Worm (Caenorhabditis elegans) whole organism, young adult: ENCODE data around the gene C52E4.7.
A peak's percentile ranks its signal among the peaks of the same experiment; 100 is the strongest.

ENCODE experiments used
- C17E4.6 ChIP-seq: fragments of 200-800 bp; sonication (Bioruptor generic); IDR thresholded peaks from 2 replicates; pipeline ENCODE4 v1.3.6; 2022; ENCODE audit warnings: missing genetic modification reagents, missing genetic modification characterization, missing compliant biosample characterization
- D2030.7 ChIP-seq: fragments of 200-800 bp; sonication (Bioruptor generic); IDR thresholded peaks from 2 replicates; pipeline ENCODE4 v1.3.6; 2022; ENCODE audit warnings: missing genetic modification reagents, missing genetic modification characterization, missing compliant biosample characterization
- F10E7.11 ChIP-seq: sonication (generic microtip); optimal IDR thresholded peaks from 2 replicates; lab custom pipeline; 2017; ENCODE audit warnings: mild to moderate bottlenecking, missing genetic modification characterization, moderate library complexity, missing compliant biosample characterization
- F33H1.4 ChIP-seq: fragments of 200-800 bp; sonication (Bioruptor generic); IDR thresholded peaks from 2 replicates; pipeline ENCODE4 v1.3.6; 2022; ENCODE audit warnings: missing genetic modification reagents, missing genetic modification characterization, missing compliant biosample characterization
- F49E8.2 ChIP-seq: sonication (generic microtip); optimal IDR thresholded peaks from 3 replicates; lab custom pipeline; 2017; ENCODE audit warnings: missing genetic modification characterization, mild to moderate bottlenecking, missing compliant biosample characterization, antibody characterized with exemption, moderate library complexity; ENCODE audit not compliant: insufficient read depth
- F57C9.4 ChIP-seq: sonication (generic microtip); optimal IDR thresholded peaks from 2 replicates; lab custom pipeline; 2017; ENCODE audit warnings: mild to moderate bottlenecking, missing genetic modification characterization, missing compliant biosample characterization
- Y56A3A.18 ChIP-seq: fragments of 200-800 bp; sonication (Bioruptor generic); IDR thresholded peaks from 2 replicates; pipeline ENCODE4 v1.3.6; 2022; ENCODE audit warnings: missing genetic modification reagents, missing genetic modification characterization, missing compliant biosample characterization
- Y67H2A.10 ChIP-seq: fragments of 200-800 bp; sonication (Bioruptor generic); conservative IDR thresholded peaks from 2 replicates; pipeline ENCODE4 v1.3.6; 2022; ENCODE audit warnings: missing genetic modification reagents, missing genetic modification characterization, missing compliant biosample characterization
- Y79H2A.3 ChIP-seq: fragments of 200-800 bp; sonication (Bioruptor generic); conservative IDR thresholded peaks from 2 replicates; pipeline ENCODE4 v1.3.6; 2022; ENCODE audit warnings: missing genetic modification reagents, missing genetic modification characterization, missing compliant biosample characterization
- aptf-2 ChIP-seq: fragments of 200-800 bp; sonication (Bioruptor generic); conservative IDR thresholded peaks from 2 replicates; pipeline ENCODE4 v1.3.6; 2022; ENCODE audit warnings: missing genetic modification reagents, missing genetic modification characterization, missing compliant biosample characterization
- attf-5 ChIP-seq: fragments of 200-800 bp; sonication (Bioruptor generic); optimal IDR thresholded peaks from 2 replicates; lab custom pipeline; 2018; ENCODE audit warnings: mild to moderate bottlenecking, missing genetic modification characterization, missing compliant biosample characterization
- ccch-3 ChIP-seq: fragments of 200-800 bp; sonication (Bioruptor generic); optimal IDR thresholded peaks from 2 replicates; lab custom pipeline; 2018; ENCODE audit warnings: mild to moderate bottlenecking, missing genetic modification characterization, missing compliant biosample characterization
- ceh-100 ChIP-seq: fragments of 200-800 bp; sonication (Bioruptor generic); IDR thresholded peaks from 2 replicates; pipeline ENCODE4 v1.3.6; 2022; ENCODE audit warnings: missing genetic modification reagents, missing genetic modification characterization, missing compliant biosample characterization
- ceh-27 ChIP-seq: fragments of 200-800 bp; sonication (Bioruptor generic); optimal IDR thresholded peaks from 2 replicates; lab custom pipeline; 2018; ENCODE audit warnings: mild to moderate bottlenecking, missing genetic modification characterization, moderate library complexity, missing compliant biosample characterization
- chd-7 ChIP-seq: sonication (generic microtip); optimal IDR thresholded peaks from 2 replicates; lab custom pipeline; 2016; ENCODE audit warnings: mild to moderate bottlenecking, missing genetic modification characterization, moderate library complexity, missing compliant biosample characterization
- dox-1 ChIP-seq: fragments of 200-800 bp; sonication (Bioruptor generic); IDR thresholded peaks from 2 replicates; pipeline ENCODE4 v1.3.6; 2022; ENCODE audit warnings: missing genetic modification reagents, missing genetic modification characterization, missing compliant biosample characterization
- dpff-1 ChIP-seq: sonication (generic microtip); optimal IDR thresholded peaks from 2 replicates; lab custom pipeline; 2017; ENCODE audit warnings: mild to moderate bottlenecking, missing genetic modification characterization, missing compliant biosample characterization
- dpl-1 ChIP-seq: fragments of 150-350 bp; optimal IDR thresholded peaks from 2 replicates; lab custom pipeline; 2014; ENCODE audit warnings: missing biosample characterization, missing genetic modification reagents, missing genetic modification characterization
- efl-1 ChIP-seq: fragments of 150-350 bp; optimal IDR thresholded peaks from 2 replicates; lab custom pipeline; 2014; ENCODE audit warnings: missing biosample characterization, missing genetic modification reagents, missing genetic modification characterization
- egrh-3 ChIP-seq: fragments of 200-800 bp; sonication (Bioruptor generic); IDR thresholded peaks from 2 replicates; pipeline ENCODE4 v1.3.6; 2022; ENCODE audit warnings: missing genetic modification reagents, missing genetic modification characterization, missing compliant biosample characterization
- gei-17 ChIP-seq: fragments of 200-800 bp; sonication (Bioruptor generic); optimal IDR thresholded peaks from 2 replicates; lab custom pipeline; 2018; ENCODE audit warnings: mild to moderate bottlenecking, missing genetic modification characterization, missing compliant biosample characterization
- hmg-1.2 ChIP-seq: fragments of 200-800 bp; sonication (Bioruptor generic); IDR thresholded peaks from 2 replicates; pipeline ENCODE4 v1.3.6; 2022; ENCODE audit warnings: missing genetic modification reagents, missing genetic modification characterization, missing compliant biosample characterization
- hsf-1 ChIP-seq: fragments of 200-800 bp; sonication (Bioruptor generic); IDR thresholded peaks from 2 replicates; pipeline ENCODE4 v1.3.6; 2022; ENCODE audit warnings: missing genetic modification reagents, missing genetic modification characterization, missing compliant biosample characterization
- let-526 ChIP-seq: fragments of 200-800 bp; sonication (Bioruptor generic); IDR thresholded peaks from 2 replicates; pipeline ENCODE4 v1.3.6; 2022; ENCODE audit warnings: missing genetic modification reagents, missing genetic modification characterization, missing compliant biosample characterization
- let-607 ChIP-seq, 2 experiments: fragments of 200-800 bp in 1 of 2; sonication (Bioruptor generic) in 1 of 2; sonication (generic microtip) in 1 of 2; optimal IDR thresholded peaks; 2 replicates each; lab custom pipeline; 2016 to 2018; ENCODE audit warnings: mild to moderate bottlenecking in 2 of 2, missing compliant biosample characterization in 2 of 2, missing genetic modification characterization in 2 of 2, moderate library complexity in 2 of 2, missing genotype in 1 of 2
- lin-35 ChIP-seq, 3 experiments: fragments of 150-350 bp in 2 of 3; sonication (generic microtip) in 1 of 3; optimal IDR thresholded peaks; 2 replicates each; lab custom pipeline; 2014 to 2018; ENCODE audit warnings: missing biosample characterization in 3 of 3, missing genetic modification characterization in 3 of 3, missing genetic modification reagents in 3 of 3
- lin-54 ChIP-seq: fragments of 200-800 bp; sonication (Bioruptor generic); optimal IDR thresholded peaks from 2 replicates; lab custom pipeline; 2018; ENCODE audit warnings: mild to moderate bottlenecking, missing genetic modification characterization, missing compliant biosample characterization
- lir-1 ChIP-seq: fragments of 200-800 bp; sonication (Bioruptor generic); conservative IDR thresholded peaks from 2 replicates; pipeline ENCODE4 v1.3.6; 2022; ENCODE audit warnings: missing genetic modification reagents, missing genetic modification characterization, missing compliant biosample characterization
- lsl-1 ChIP-seq: fragments of 200-800 bp; sonication (Bioruptor generic); optimal IDR thresholded peaks from 2 replicates; lab custom pipeline; 2018; ENCODE audit warnings: mild to moderate bottlenecking, missing genetic modification characterization, moderate library complexity, missing compliant biosample characterization
- madf-3 ChIP-seq: fragments of 200-800 bp; sonication (Bioruptor generic); IDR thresholded peaks from 2 replicates; pipeline ENCODE4 v1.3.6; 2022; ENCODE audit warnings: missing genetic modification reagents, missing genetic modification characterization, missing compliant biosample characterization
- madf-6 ChIP-seq: fragments of 200-800 bp; sonication (Bioruptor generic); IDR thresholded peaks from 2 replicates; pipeline ENCODE4 v1.3.6; 2022; ENCODE audit warnings: missing genetic modification reagents, missing genetic modification characterization, missing compliant biosample characterization
- nfya-1 ChIP-seq: sonication (generic microtip); optimal IDR thresholded peaks from 2 replicates; lab custom pipeline; 2017; ENCODE audit warnings: antibody characterized with exemption, missing compliant biosample characterization, missing genetic modification characterization, borderline replicate concordance; ENCODE audit not compliant: insufficient read depth
- nhr-80 ChIP-seq: sonication (generic microtip); optimal IDR thresholded peaks from 2 replicates; lab custom pipeline; 2016; ENCODE audit warnings: missing genetic modification characterization, missing compliant biosample characterization
- nhr-90 ChIP-seq: sonication (generic microtip); optimal IDR thresholded peaks from 2 replicates; lab custom pipeline; 2016; ENCODE audit warnings: missing genotype, mild to moderate bottlenecking, missing genetic modification characterization, missing compliant biosample characterization
- pha-4 ChIP-seq: fragments of 150-350 bp; sonication (generic microtip); optimal IDR thresholded peaks from 2 replicates; lab custom pipeline; 2014; ENCODE audit warnings: missing biosample characterization, missing genetic modification reagents, missing genetic modification characterization
- rcor-1 ChIP-seq: fragments of 200-800 bp; sonication (Bioruptor generic); IDR thresholded peaks from 2 replicates; pipeline ENCODE4 v1.3.6; 2022; ENCODE audit warnings: missing genetic modification reagents, missing genetic modification characterization, missing compliant biosample characterization
- rec-8 ChIP-seq, 2 experiments: sonication (generic microtip); optimal IDR thresholded peaks; 2 replicates each; lab custom pipeline; 2016; ENCODE audit warnings: mild to moderate bottlenecking in 2 of 2, missing genetic modification characterization in 2 of 2, missing genetic modification reagents in 2 of 2, missing genotype in 2 of 2, missing biosample characterization in 1 of 2, missing compliant biosample characterization in 1 of 2, moderate library complexity in 1 of 2
- sdz-38 ChIP-seq: sonication (generic microtip); optimal IDR thresholded peaks from 2 replicates; lab custom pipeline; 2016; ENCODE audit warnings: missing genotype, missing genetic modification characterization, missing compliant biosample characterization
- snpc-4 ChIP-seq, 5 experiments: fragments of 150-350 bp in 1 of 5; sonication (generic microtip) in 4 of 5; optimal IDR thresholded peaks; 2 replicates each; lab custom pipeline; 2014 to 2018; ENCODE audit warnings: missing genetic modification characterization in 5 of 5, missing biosample characterization in 3 of 5, antibody characterized with exemption in 2 of 5, mild to moderate bottlenecking in 2 of 5, missing compliant biosample characterization in 2 of 5, missing genotype in 2 of 5, moderate library complexity in 2 of 5, missing genetic modification reagents in 1 of 5
- tbp1 ChIP-seq: fragments of 200-800 bp; sonication (Bioruptor generic); optimal IDR thresholded peaks from 2 replicates; lab custom pipeline; 2018; ENCODE audit warnings: mild to moderate bottlenecking, missing genetic modification characterization, missing compliant biosample characterization
- unc-62 ChIP-seq: fragments of 150-350 bp; optimal IDR thresholded peaks from 2 replicates; lab custom pipeline; 2014; ENCODE audit warnings: missing biosample characterization, missing genetic modification reagents, missing genetic modification characterization
- xnd-1 ChIP-seq: sonication (generic microtip); optimal IDR thresholded peaks from 2 replicates; lab custom pipeline; 2016; ENCODE audit warnings: missing genotype, missing genetic modification reagents, missing genetic modification characterization, missing compliant biosample characterization
- zfh-2 ChIP-seq: fragments of 200-800 bp; sonication (Bioruptor generic); conservative IDR thresholded peaks from 2 replicates; pipeline ENCODE4 v1.3.6; 2022; ENCODE audit warnings: missing genetic modification reagents, missing genetic modification characterization, missing compliant biosample characterization
- ztf-28 ChIP-seq: fragments of 200-800 bp; sonication (Bioruptor generic); IDR thresholded peaks from 2 replicates; pipeline ENCODE4 v1.3.6; 2022; ENCODE audit warnings: missing genetic modification reagents, missing genetic modification characterization, missing compliant biosample characterization

C52E4.7 gene

DNA sequence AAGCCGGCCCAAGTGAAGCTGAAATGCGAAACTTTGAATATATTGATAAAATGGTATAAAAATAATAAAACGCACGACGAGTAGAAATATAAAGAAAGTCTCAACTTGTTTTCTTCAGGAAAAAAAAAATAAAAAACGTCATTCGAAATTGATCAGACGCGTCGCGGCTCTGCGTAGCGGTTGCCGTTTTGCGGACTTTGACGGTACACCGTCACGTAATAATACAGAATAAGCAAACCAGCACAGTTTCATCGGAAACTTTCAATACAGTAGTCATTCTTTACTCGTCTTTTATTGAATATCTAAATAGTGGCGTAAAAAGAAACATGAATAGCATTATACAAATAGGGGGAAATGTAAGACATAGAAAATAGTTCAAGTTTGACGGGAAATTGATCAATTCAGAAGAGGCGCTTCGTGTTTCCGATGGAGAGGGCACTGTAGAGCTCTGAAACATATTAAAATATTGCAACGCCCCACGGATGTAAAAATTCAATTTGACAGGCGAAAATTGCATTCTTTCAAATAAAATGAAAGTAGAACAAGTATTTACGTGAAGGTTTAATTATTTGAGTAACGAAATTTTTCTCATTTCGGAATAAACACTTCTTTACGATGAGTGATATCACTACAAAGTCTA lies at the start of gene C52E4.7, which contains the start of gene cyl-1:
C52E4.7 (plus strand) TSS at position 590 of the 640 bp plus-strand sequence.
cyl-1 (minus strand) TSS at position 18 of the 640 bp plus-strand sequence.
- TF ChIP-seq ztf-28 (GFP tag; lab: Robert Waterston, UW) (no peak), lsl-1 (GFP tag; lab: Kevin White, UChicago) (peak; percentile 20), sdz-38 (no peak), efl-1 (GFP tag; lab: Kevin White, UChicago) (peak; percentile 14), xnd-1 (tag; lab: Kevin White, UChicago) (no peak), unc-62 (GFP tag; lab: Kevin White, UChicago) (no peak), nhr-80 (tag; lab: Kevin White, UChicago) (peak; percentile 9), Y79H2A.3 (GFP tag; lab: Robert Waterston, UW) (no peak), rec-8 (tag; optimal IDR thresholded peaks at IDR 0.05; lab: Kevin White, UChicago) (no peak), hmg-1.2 (no peak), C17E4.6 (GFP tag; lab: Robert Waterston, UW) (no peak), ceh-27 (GFP tag; lab: Kevin White, UChicago) (peak; percentile 6), dox-1 (peak; percentile 46; the same call in 1 of the 2 replicates), tbp1 (GFP tag; lab: Kevin White, UChicago) (peak; percentile 16), pha-4 (tag; lab: Kevin White, UChicago) (no peak), ceh-100 (GFP tag; lab: Robert Waterston, UW) (no peak), dpff-1 (tag; lab: Kevin White, UChicago) (no peak), F57C9.4 (tag; lab: Kevin White, UChicago) (no peak), egrh-3 (no peak), madf-6 (GFP tag; lab: Robert Waterston, UW) (peak; percentile 42; the same call in 1 of the 2 replicates), F10E7.11 (no peak), Y56A3A.18 (GFP tag; lab: Robert Waterston, UW) (no peak), attf-5 (GFP tag; lab: Kevin White, UChicago) (peak; percentile 62), snpc-4 (GFP tag; optimal IDR thresholded peaks at IDR 0.05; lab: Kevin White, UChicago) (no peak), snpc-4 (tag; optimal IDR thresholded peaks at IDR 0.05; lab: Kevin White, UChicago) (peak; percentile 26 to 83 (median 60)), D2030.7 (GFP tag; lab: Robert Waterston, UW) (no peak), madf-3 (peak; percentile 98), aptf-2 (GFP tag; lab: Robert Waterston, UW) (no peak), lir-1 (no peak), nhr-90 (tag; lab: Kevin White, UChicago) (no peak), let-526 (GFP tag; lab: Robert Waterston, UW) (no peak), let-607 (tag; optimal IDR thresholded peaks at IDR 0.05; lab: Kevin White, UChicago) (peak in 1 of 2 experiments; percentile 6), chd-7 (tag; lab: Kevin White, UChicago) (no peak), rcor-1 (GFP tag; lab: Robert Waterston, UW) (no peak), zfh-2 (GFP tag; lab: Robert Waterston, UW) (no peak), ccch-3 (no peak), lin-35 (GFP tag; optimal IDR thresholded peaks at IDR 0.05; lab: Kevin White, UChicago) (peak in 1 of 3 experiments; percentile 12), F33H1.4 (no peak; the same call in 1 of the 2 replicates), Y67H2A.10 (GFP tag; lab: Robert Waterston, UW) (no peak), dpl-1 (peak; percentile 30), nfya-1 (tag; lab: Kevin White, UChicago) (no peak), F49E8.2 (tag; lab: Kevin White, UChicago) (peak; percentile 5), hsf-1 (GFP tag; lab: Robert Waterston, UW) (no peak), gei-17 (GFP tag; lab: Kevin White, UChicago) (no peak), lin-54 (GFP tag; lab: Kevin White, UChicago) (peak; percentile 46)
- TF ChIP-seq, all 124 proteins: peak for 15
